Worm (Caenorhabditis elegans): ENCODE measurements around the gene frpr-10.

frpr-10 gene

ce11 chrIV:8007549-8007948 lies 49.9 kb downstream of the frpr-10 start:
- no peak for TF ChIP-seq unc-3 (GFP tag; conservative IDR thresholded peaks at IDR 0.05)
- TF ChIP-seq unc-3 (tag; optimal IDR thresholded peaks at IDR 0.05) = no peak
- no peak for TF ChIP-seq sdc-2 (tag; optimal IDR thresholded peaks at IDR 0.05)
- TF ChIP-seq rnt-1 (tag; optimal IDR thresholded peaks at IDR 0.05) = no peak
- TF ChIP-seq hlh-8 (tag; optimal IDR thresholded peaks at IDR 0.05) = no peak
- no peak for TF ChIP-seq ttx-3 (tag; optimal IDR thresholded peaks at IDR 0.05)
- TF ChIP-seq fkh-6 (tag; optimal IDR thresholded peaks at IDR 0.05) = no peak
- TF ChIP-seq unc-55 (GFP tag; optimal IDR thresholded peaks at IDR 0.05) = no peak
- no peak for TF ChIP-seq hlh-6 (tag; optimal IDR thresholded peaks at IDR 0.05)
- no peak for TF ChIP-seq hlh-30 (tag; optimal IDR thresholded peaks at IDR 0.05; ENCODE audit: insufficient read depth)
- no peak for TF ChIP-seq lin-11 (tag; optimal IDR thresholded peaks at IDR 0.05)
- no peak for TF ChIP-seq nfya-1 (tag; optimal IDR thresholded peaks at IDR 0.05)
- no peak for TF ChIP-seq fax-1 (tag; optimal IDR thresholded peaks at IDR 0.05)
- no peak for TF ChIP-seq nhr-11 (tag; optimal IDR thresholded peaks at IDR 0.05)

DNA sequence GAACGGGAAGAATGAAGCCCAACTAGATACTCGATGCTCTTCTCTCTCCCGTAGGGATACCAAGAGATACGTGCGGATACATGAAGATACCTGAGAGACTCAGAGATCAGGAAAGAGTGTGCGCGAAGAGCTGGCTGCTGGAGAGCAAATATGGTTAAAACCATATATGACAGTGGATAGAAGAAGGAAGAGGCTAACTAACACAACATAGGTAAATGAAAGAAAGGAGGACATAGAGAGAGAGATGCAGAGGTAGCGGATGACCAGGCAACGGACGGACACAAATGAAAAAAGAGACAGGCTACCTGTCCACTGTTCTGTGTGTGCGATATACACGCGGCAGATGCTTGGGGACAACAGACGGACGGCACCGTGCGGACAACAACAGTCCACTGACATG lies 50.5 kb downstream of the frpr-10 start:
- peak; percentile 20 for TF ChIP-seq nfya-1 (tag; optimal IDR thresholded peaks at IDR 0.05)
- TF ChIP-seq hlh-15 (tag; optimal IDR thresholded peaks at IDR 0.05) = no peak
- no peak for TF ChIP-seq ama-1 (optimal IDR thresholded peaks at IDR 0.05)
- TF ChIP-seq ceh-34 (tag; optimal IDR thresholded peaks at IDR 0.05) = peak; percentile 62
- no peak for TF ChIP-seq pha-2 (tag; optimal IDR thresholded peaks at IDR 0.05)
- peak; percentile 23 for TF ChIP-seq ceh-31 (tag; optimal IDR thresholded peaks at IDR 0.05)
- TF ChIP-seq sox-4 (tag; optimal IDR thresholded peaks at IDR 0.05) = no peak

ce11 chrIV:8009374-8009773 lies 51.8 kb downstream of the frpr-10 start:
- TF ChIP-seq unc-55 (GFP tag; optimal IDR thresholded peaks at IDR 0.05) (no peak), ceh-2 (tag; optimal IDR thresholded peaks at IDR 0.05) (no peak), tbx-2 (tag; optimal IDR thresholded peaks at IDR 0.05) (no peak), pros-1 (tag; optimal IDR thresholded peaks at IDR 0.05) (no peak), ceh-14 (tag; optimal IDR thresholded peaks at IDR 0.05) (no peak), odd-2 (tag; optimal IDR thresholded peaks at IDR 0.05) (no peak)

- no peak for TF ChIP-seq gmeb-2 (tag; optimal IDR thresholded peaks at IDR 0.05)
- no peak for TF ChIP-seq pax-1 (tag; optimal IDR thresholded peaks at IDR 0.05)
- no peak for TF ChIP-seq unc-86 (tag; optimal IDR thresholded peaks at IDR 0.05)
- TF ChIP-seq npax-4 (tag; optimal IDR thresholded peaks at IDR 0.05) = no peak
- TF ChIP-seq ceh-9 (tag; optimal IDR thresholded peaks at IDR 0.05) = no peak
- no peak for TF ChIP-seq sox-2 (GFP tag; IDR thresholded peaks at IDR 0.05)
- TF ChIP-seq eyg-1 (tag; optimal IDR thresholded peaks at IDR 0.05) = no peak
- no peak for TF ChIP-seq pat-9 (tag; optimal IDR thresholded peaks at IDR 0.05)
- TF ChIP-seq unc-3 (GFP tag; conservative IDR thresholded peaks at IDR 0.05) = no peak
- no peak for TF ChIP-seq unc-3 (tag; optimal IDR thresholded peaks at IDR 0.05)
- no peak for TF ChIP-seq pqm-1 (tag; optimal IDR thresholded peaks at IDR 0.05)
- no peak for TF ChIP-seq syd-9 (tag; optimal IDR thresholded peaks at IDR 0.05)
- TF ChIP-seq sox-4 (tag; optimal IDR thresholded peaks at IDR 0.05) = no peak
Measured at ce11 chrIV:8010521-8010920, 52.9 kb downstream of the frpr-10 start.

- no peak for TF ChIP-seq fax-1 (tag; optimal IDR thresholded peaks at IDR 0.05)
- no peak for TF ChIP-seq fkh-10 (GFP tag; optimal IDR thresholded peaks at IDR 0.05)
- TF ChIP-seq ceh-19 (GFP tag; optimal IDR thresholded peaks at IDR 0.05) = no peak
Measured at ce11 chrIV:8012330-8012729, 54.7 kb downstream of the frpr-10 start, which contains the start of gene Y42H9B.3. Y42H9B.3 (minus strand) TSS chrIV:8012430.
